Worm (Caenorhabditis elegans) whole organism, L2 larva: ENCODE data around the gene Y53F4B.18.
A peak's percentile ranks its signal among the peaks of the same experiment; 100 is the strongest.

Source experiments
- R02D3.7 ChIP-seq: fragments of 150-350 bp; optimal IDR thresholded peaks from 2 replicates; lab custom pipeline; 2014; ENCODE audit warnings: missing biosample characterization, missing genetic modification characterization
- ama-1 ChIP-seq: fragments of 150-350 bp; optimal IDR thresholded peaks from 2 replicates; lab custom pipeline; 2018; ENCODE audit warnings: inconsistent platforms
- mab-5 ChIP-seq: fragments of 150-350 bp; optimal IDR thresholded peaks from 2 replicates; lab custom pipeline; 2014; ENCODE audit warnings: missing biosample characterization, missing genetic modification characterization

ce11 chrII:15089086-15089895 lies 17.8 kb upstream of the Y53F4B.18 start:
- peak; percentile 15 for TF ChIP-seq mab-5
- TF ChIP-seq ama-1 (lab: Kevin White, UChicago), result no peak
- TF ChIP-seq R02D3.7 (tag; lab: Kevin White, UChicago), result no peak
